Worm (Caenorhabditis elegans): ENCODE results near the gene C49A9.4.

The C49A9.4 gene

ce11 chrIV:6201769-6202168, 17.7 kb upstream of the C49A9.4 start, which contains the start of gene tkr-2:
Gene tkr-2 (plus strand): TSS chrIV:6202069.
- TF ChIP-seq sea-1 (GFP tag; conservative IDR thresholded peaks at IDR 0.05) (no peak), hmg-4 (GFP tag; optimal IDR thresholded peaks at IDR 0.05) (no peak), ceh-36 (tag; optimal IDR thresholded peaks at IDR 0.05) (no peak), tbx-37 (GFP tag; conservative IDR thresholded peaks at IDR 0.05) (no peak), ets-7 (tag; optimal IDR thresholded peaks at IDR 0.05) (no peak), tra-4 (tag; optimal IDR thresholded peaks at IDR 0.05) (no peak), scrt-1 (GFP tag; IDR thresholded peaks at IDR 0.05) (no peak), flt-1 (GFP tag; IDR thresholded peaks at IDR 0.05) (no peak)

- TF ChIP-seq B0310.2 (tag; optimal IDR thresholded peaks at IDR 0.05) (no peak), tra-4 (tag; optimal IDR thresholded peaks at IDR 0.05) (no peak), flt-1 (GFP tag; IDR thresholded peaks at IDR 0.05) (peak; percentile 10; the same call in 1 of the 2 replicates), pes-1 (GFP tag; IDR thresholded peaks at IDR 0.05) (peak; percentile 74; the same call in 1 of the 2 replicates), ceh-13 (GFP tag; optimal IDR thresholded peaks at IDR 0.05) (no peak), scrt-1 (GFP tag; IDR thresholded peaks at IDR 0.05) (0 out of 2 replicates have a peak, but pooled peaks have one; percentile 23), tbx-37 (GFP tag; conservative IDR thresholded peaks at IDR 0.05) (peak; percentile 90), ceh-36 (tag; optimal IDR thresholded peaks at IDR 0.05) (no peak), aly-1 (tag; optimal IDR thresholded peaks at IDR 0.05) (no peak), sea-1 (GFP tag; conservative IDR thresholded peaks at IDR 0.05) (no peak), F13C5.2 (tag; optimal IDR thresholded peaks at IDR 0.05) (peak; percentile 35), tbx-11 (GFP tag; IDR thresholded peaks at IDR 0.05) (no peak), hnd-1 (tag; optimal IDR thresholded peaks at IDR 0.05) (no peak), hmbx-1 (tag; optimal IDR thresholded peaks at IDR 0.05) (no peak), hmg-4 (GFP tag; optimal IDR thresholded peaks at IDR 0.05) (no peak)
Observed at ce11 chrIV:6206294-6206776, 13.2 kb upstream of the C49A9.4 start, which contains the start of gene C49A9.10. Gene C49A9.10 (minus strand): TSS chrIV:6206344.

- TF ChIP-seq tbx-37 (GFP tag; conservative IDR thresholded peaks at IDR 0.05): no peak
- no peak for TF ChIP-seq B0310.2 (tag; optimal IDR thresholded peaks at IDR 0.05)
- no peak for TF ChIP-seq ama-1 (optimal IDR thresholded peaks at IDR 0.05)
- no peak for TF ChIP-seq tbx-11 (GFP tag; IDR thresholded peaks at IDR 0.05)
- TF ChIP-seq hnd-1 (tag; optimal IDR thresholded peaks at IDR 0.05): no peak
- no peak for TF ChIP-seq scrt-1 (GFP tag; IDR thresholded peaks at IDR 0.05)
- TF ChIP-seq aly-1 (tag; optimal IDR thresholded peaks at IDR 0.05): no peak
- TF ChIP-seq ceh-36 (tag; optimal IDR thresholded peaks at IDR 0.05): no peak
- TF ChIP-seq tra-4 (tag; optimal IDR thresholded peaks at IDR 0.05): no peak
- TF ChIP-seq sea-1 (GFP tag; conservative IDR thresholded peaks at IDR 0.05): no peak
- TF ChIP-seq F13C5.2 (tag; optimal IDR thresholded peaks at IDR 0.05): no peak
- TF ChIP-seq hmg-4 (GFP tag; optimal IDR thresholded peaks at IDR 0.05): no peak
- no peak for TF ChIP-seq ets-7 (tag; optimal IDR thresholded peaks at IDR 0.05)
- TF ChIP-seq pes-1 (GFP tag; IDR thresholded peaks at IDR 0.05): no peak
- TF ChIP-seq ceh-13 (GFP tag; optimal IDR thresholded peaks at IDR 0.05): no peak
- TF ChIP-seq flt-1 (GFP tag; IDR thresholded peaks at IDR 0.05): no peak
- no peak for TF ChIP-seq hmbx-1 (tag; optimal IDR thresholded peaks at IDR 0.05)
Observed at ce11 chrIV:6209337-6209736, 10.2 kb upstream of the C49A9.4 start.

DNA sequence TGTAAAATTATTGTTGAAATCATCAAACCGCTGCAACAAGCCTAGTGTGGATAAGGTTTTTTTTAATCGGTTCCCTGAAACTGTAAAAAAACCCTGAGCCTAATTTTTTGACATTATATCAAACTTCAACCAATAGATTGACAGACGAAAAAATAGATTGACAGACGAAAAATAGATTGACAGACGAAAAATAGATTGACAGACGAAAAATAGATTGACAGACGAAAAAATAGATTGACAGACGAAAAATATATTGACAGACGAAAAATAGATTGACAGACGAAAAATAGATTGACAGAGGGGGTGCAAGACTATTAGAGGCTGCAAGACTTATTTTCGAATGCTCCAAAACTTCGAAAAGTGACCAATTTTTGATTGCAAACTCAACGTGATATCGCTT, 9.5 kb upstream of the C49A9.4 start:
- TF ChIP-seq tbx-37 (GFP tag; conservative IDR thresholded peaks at IDR 0.05): peak; percentile 44; the same call in 1 of the 2 replicates
- TF ChIP-seq flt-1 (GFP tag; IDR thresholded peaks at IDR 0.05): peak; percentile 62

DNA sequence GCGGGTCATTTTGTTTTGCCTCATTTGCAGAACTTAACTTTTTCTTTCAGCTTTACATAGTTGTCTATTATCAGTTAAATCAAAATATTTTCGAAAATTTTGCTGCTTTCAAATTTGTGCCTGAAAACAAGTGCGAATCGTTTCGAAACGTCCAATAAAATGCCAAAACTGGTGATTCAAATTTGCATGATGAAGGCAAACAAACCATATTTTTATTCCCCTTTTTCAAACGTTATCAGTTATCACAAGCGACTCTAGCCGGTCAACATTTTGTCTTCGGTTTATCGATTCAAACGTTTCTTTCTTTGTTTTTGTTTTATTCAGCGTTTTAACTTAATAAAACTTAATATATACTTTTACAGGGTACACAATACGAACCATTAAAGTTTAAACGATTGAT, 8.9 kb upstream of the C49A9.4 start, which contains the start of the genes ugt-24 and C49A9.6:
ugt-24 (minus strand) TSS at position 147 of the 400 bp plus-strand sequence.
C49A9.6 (plus strand) TSS at position 363 of the 400 bp plus-strand sequence.
- TF ChIP-seq ets-7 (tag; optimal IDR thresholded peaks at IDR 0.05) (no peak), flt-1 (GFP tag; IDR thresholded peaks at IDR 0.05) (no peak), ceh-36 (tag; optimal IDR thresholded peaks at IDR 0.05) (no peak), F13C5.2 (tag; optimal IDR thresholded peaks at IDR 0.05) (no peak), pes-1 (GFP tag; IDR thresholded peaks at IDR 0.05) (no peak), aly-1 (tag; optimal IDR thresholded peaks at IDR 0.05) (no peak), ceh-13 (GFP tag; optimal IDR thresholded peaks at IDR 0.05) (no peak), scrt-1 (GFP tag; IDR thresholded peaks at IDR 0.05) (no peak), tbx-37 (GFP tag; conservative IDR thresholded peaks at IDR 0.05) (no peak), hmbx-1 (tag; optimal IDR thresholded peaks at IDR 0.05) (no peak), ama-1 (optimal IDR thresholded peaks at IDR 0.05) (no peak), tbx-11 (GFP tag; IDR thresholded peaks at IDR 0.05) (no peak), hmg-4 (GFP tag; optimal IDR thresholded peaks at IDR 0.05) (no peak), sea-1 (GFP tag; conservative IDR thresholded peaks at IDR 0.05) (no peak), B0310.2 (tag; optimal IDR thresholded peaks at IDR 0.05) (no peak), hnd-1 (tag; optimal IDR thresholded peaks at IDR 0.05) (no peak), tra-4 (tag; optimal IDR thresholded peaks at IDR 0.05) (no peak)

ce11 chrIV:6213403-6213802, 6.1 kb upstream of the C49A9.4 start, which contains the start of gene C49A9.5:
Gene C49A9.5 (plus strand): TSS chrIV:6213673.
- TF ChIP-seq flt-1 (GFP tag; IDR thresholded peaks at IDR 0.05) (no peak), ceh-36 (tag; optimal IDR thresholded peaks at IDR 0.05) (no peak), hmg-4 (GFP tag; optimal IDR thresholded peaks at IDR 0.05) (no peak), aly-1 (tag; optimal IDR thresholded peaks at IDR 0.05) (no peak), ceh-13 (GFP tag; optimal IDR thresholded peaks at IDR 0.05) (no peak), sea-1 (GFP tag; conservative IDR thresholded peaks at IDR 0.05) (no peak), ama-1 (optimal IDR thresholded peaks at IDR 0.05) (no peak), hmbx-1 (tag; optimal IDR thresholded peaks at IDR 0.05) (no peak), tbx-37 (GFP tag; conservative IDR thresholded peaks at IDR 0.05) (no peak), tra-4 (tag; optimal IDR thresholded peaks at IDR 0.05) (no peak), hnd-1 (tag; optimal IDR thresholded peaks at IDR 0.05) (no peak), B0310.2 (tag; optimal IDR thresholded peaks at IDR 0.05) (no peak), scrt-1 (GFP tag; IDR thresholded peaks at IDR 0.05) (no peak), pes-1 (GFP tag; IDR thresholded peaks at IDR 0.05) (no peak), F13C5.2 (tag; optimal IDR thresholded peaks at IDR 0.05) (no peak), ets-7 (tag; optimal IDR thresholded peaks at IDR 0.05) (no peak), tbx-11 (GFP tag; IDR thresholded peaks at IDR 0.05) (no peak)

- TF ChIP-seq sea-1 (GFP tag; conservative IDR thresholded peaks at IDR 0.05) (no peak), ceh-13 (GFP tag; optimal IDR thresholded peaks at IDR 0.05) (no peak), flt-1 (GFP tag; IDR thresholded peaks at IDR 0.05) (no peak), hnd-1 (tag; optimal IDR thresholded peaks at IDR 0.05) (no peak), aly-1 (tag; optimal IDR thresholded peaks at IDR 0.05) (no peak), F13C5.2 (tag; optimal IDR thresholded peaks at IDR 0.05) (no peak), ceh-36 (tag; optimal IDR thresholded peaks at IDR 0.05) (no peak), B0310.2 (tag; optimal IDR thresholded peaks at IDR 0.05) (no peak), tbx-11 (GFP tag; IDR thresholded peaks at IDR 0.05) (no peak), scrt-1 (GFP tag; IDR thresholded peaks at IDR 0.05) (no peak), pes-1 (GFP tag; IDR thresholded peaks at IDR 0.05) (no peak), ama-1 (optimal IDR thresholded peaks at IDR 0.05) (no peak), ets-7 (tag; optimal IDR thresholded peaks at IDR 0.05) (no peak), tra-4 (tag; optimal IDR thresholded peaks at IDR 0.05) (no peak), hmbx-1 (tag; optimal IDR thresholded peaks at IDR 0.05) (no peak), tbx-37 (GFP tag; conservative IDR thresholded peaks at IDR 0.05) (no peak), hmg-4 (GFP tag; optimal IDR thresholded peaks at IDR 0.05) (no peak)
Observed at ce11 chrIV:6217066-6217465, 2.4 kb upstream of the C49A9.4 start, which contains the start of gene C49A9.9. Gene C49A9.9 (plus strand): TSS chrIV:6217372.

Measured in whole organism, early embryonic.